Worm (Caenorhabditis elegans) whole organism, early embryonic: ENCODE measurements around the gene C28H8.5.

Experiments used
- B0310.2 ChIP-seq: sonication (generic microtip); optimal IDR thresholded peaks from 2 replicates; lab custom pipeline; 2016; ENCODE audit warnings: mild to moderate bottlenecking, missing genetic modification characterization, missing compliant biosample characterization
- ama-1 ChIP-seq: fragments of 150-350 bp; optimal IDR thresholded peaks from 2 replicates; lab custom pipeline; 2014
- ceh-13 ChIP-seq: fragments of 200-800 bp; sonication (Bioruptor generic); optimal IDR thresholded peaks from 2 replicates; lab custom pipeline; 2018; ENCODE audit warnings: mild to moderate bottlenecking, missing genetic modification characterization, missing compliant biosample characterization
- ets-7 ChIP-seq: sonication (generic microtip); optimal IDR thresholded peaks from 2 replicates; lab custom pipeline; 2016; ENCODE audit warnings: missing genotype, missing genetic modification characterization, missing compliant biosample characterization
- hmbx-1 ChIP-seq: sonication (generic microtip); optimal IDR thresholded peaks from 2 replicates; lab custom pipeline; 2016; ENCODE audit warnings: mild to moderate bottlenecking, missing genetic modification characterization, missing compliant biosample characterization
- hmg-4 ChIP-seq: fragments of 200-800 bp; sonication (Bioruptor generic); optimal IDR thresholded peaks from 2 replicates; lab custom pipeline; 2018; ENCODE audit warnings: mild to moderate bottlenecking, missing genetic modification characterization, missing compliant biosample characterization
- sea-1 ChIP-seq: fragments of 200-800 bp; sonication (Bioruptor generic); conservative IDR thresholded peaks from 2 replicates; pipeline ENCODE4 v1.3.6; 2022; ENCODE audit warnings: missing genetic modification characterization, missing compliant biosample characterization
- tbx-37 ChIP-seq: fragments of 200-800 bp; sonication (Bioruptor generic); conservative IDR thresholded peaks from 2 replicates; pipeline ENCODE4 v1.3.6; 2022; ENCODE audit warnings: missing genetic modification reagents, missing genetic modification characterization, missing compliant biosample characterization

DNA sequence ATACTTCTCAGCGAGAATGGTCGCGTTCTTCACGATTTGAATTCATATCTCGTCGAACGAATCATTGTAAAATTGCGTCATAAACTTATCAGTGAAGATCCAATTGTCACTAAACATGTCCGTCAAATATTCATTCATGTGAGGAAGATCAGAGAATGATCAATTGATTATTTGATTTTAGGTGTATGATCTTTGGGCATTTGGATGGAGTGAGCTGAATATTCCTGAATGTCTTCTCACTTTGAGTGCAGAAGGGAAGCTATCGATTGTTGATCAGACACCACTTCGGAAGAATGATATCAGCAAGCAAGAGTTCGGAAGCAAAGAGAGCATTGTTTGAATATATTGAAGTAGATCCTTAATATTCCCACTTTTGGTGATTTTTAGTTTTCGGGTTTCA lies 9.8 kb upstream of the C28H8.5 start:
- no peak for TF ChIP-seq ama-1 (lab: Kevin White, UChicago)
- no peak for TF ChIP-seq sea-1
- no peak for TF ChIP-seq B0310.2 (tag; lab: Kevin White, UChicago)
- no peak for TF ChIP-seq hmg-4 (GFP tag; lab: Kevin White, UChicago)
- no peak for TF ChIP-seq tbx-37
- TF ChIP-seq hmbx-1 (tag; lab: Kevin White, UChicago): no peak
- TF ChIP-seq ceh-13: no peak
- no peak for TF ChIP-seq ets-7 (tag; lab: Kevin White, UChicago)
